Worm (Caenorhabditis elegans): ENCODE measurements around the gene F53F1.3.
A peak's percentile ranks its signal among the peaks of the same experiment; 100 is the strongest.

DNA sequence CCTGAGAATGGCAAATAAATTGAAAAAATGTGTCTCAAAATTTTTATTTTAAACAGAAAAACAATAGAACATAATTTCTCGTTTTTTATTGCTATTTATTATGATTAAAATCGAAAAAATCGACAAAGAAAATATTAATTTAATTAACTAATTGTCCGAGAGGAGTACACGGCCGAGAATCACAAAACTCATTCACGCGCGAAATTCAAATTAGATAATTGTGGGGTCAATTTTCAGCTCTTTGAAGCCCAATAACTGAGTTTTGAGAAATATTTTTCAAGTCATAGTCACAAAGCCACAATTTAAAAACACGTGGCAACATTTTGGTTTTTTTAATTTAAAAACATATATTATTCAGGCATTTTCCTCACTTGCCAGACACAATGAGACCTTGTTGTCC, 1.0 kb downstream of the F53F1.3 start:
- TF ChIP-seq nhr-77 (tag; optimal IDR thresholded peaks at IDR 0.05) (no peak), ceh-82 (tag; optimal IDR thresholded peaks at IDR 0.05) (no peak), jun-1 (tag; optimal IDR thresholded peaks at IDR 0.05) (no peak), aly-2 (tag; optimal IDR thresholded peaks at IDR 0.05) (no peak), isw-1 (GFP tag; IDR thresholded peaks at IDR 0.05) (no peak), unc-98 (GFP tag; IDR thresholded peaks at IDR 0.05) (no peak), nhr-76 (tag; optimal IDR thresholded peaks at IDR 0.05) (no peak), ztf-11 (tag; optimal IDR thresholded peaks at IDR 0.05) (peak in 1 of 2 experiments; percentile 74), mep-1 (tag; optimal IDR thresholded peaks at IDR 0.05) (peak; percentile 3), lsy-2 (tag; optimal IDR thresholded peaks at IDR 0.05) (peak; percentile 39 to 53), egl-27 (tag; optimal IDR thresholded peaks at IDR 0.05) (no peak), nhr-20 (tag; optimal IDR thresholded peaks at IDR 0.05) (peak; percentile 61)
